Worm (Caenorhabditis elegans) whole organism, L4 larva: Measurements from ENCODE around the gene drn-1.

Experiments used
- ama-1 ChIP-seq: fragments of 150-350 bp; optimal IDR thresholded peaks from 2 replicates; lab custom pipeline; 2014; ENCODE audit warnings: inconsistent platforms, mixed read lengths
- daf-16 ChIP-seq, 3 experiments: sonication (generic microtip); optimal IDR thresholded peaks; 2 replicates each; lab custom pipeline; 2016 to 2017; ENCODE audit warnings: missing genetic modification characterization in 3 of 3, missing genetic modification reagents in 3 of 3, mild to moderate bottlenecking in 2 of 3, missing compliant biosample characterization in 2 of 3, missing biosample characterization in 1 of 3, moderate library complexity in 1 of 3
- dpl-1 ChIP-seq: fragments of 150-350 bp; optimal IDR thresholded peaks from 2 replicates; lab custom pipeline; 2014; ENCODE audit warnings: missing biosample characterization, missing genetic modification reagents, missing genetic modification characterization
- duxl-1 ChIP-seq: sonication (generic microtip); optimal IDR thresholded peaks from 2 replicates; lab custom pipeline; 2016; ENCODE audit warnings: mild to moderate bottlenecking, missing genetic modification characterization, moderate library complexity, missing compliant biosample characterization; ENCODE audit not compliant: poor library complexity
- hlh-30 ChIP-seq: sonication (generic microtip); optimal IDR thresholded peaks from 2 replicates; lab custom pipeline; 2017; ENCODE audit warnings: antibody characterized with exemption, mild to moderate bottlenecking, missing genetic modification characterization, missing compliant biosample characterization; ENCODE audit not compliant: insufficient read depth
- lin-39 ChIP-seq: fragments of 150-350 bp; optimal IDR thresholded peaks from 2 replicates; lab custom pipeline; 2014; ENCODE audit warnings: missing biosample characterization, missing genetic modification reagents, missing genetic modification characterization
- lir-3 ChIP-seq: sonication (generic microtip); optimal IDR thresholded peaks from 2 replicates; lab custom pipeline; 2016; ENCODE audit warnings: mild to moderate bottlenecking, missing genetic modification characterization, missing compliant biosample characterization
- madf-9 ChIP-seq: fragments of 200-800 bp; sonication (Bioruptor generic); conservative IDR thresholded peaks from 2 replicates; pipeline ENCODE4 v1.3.6; 2022; ENCODE audit warnings: missing genetic modification reagents, missing genetic modification characterization, missing compliant biosample characterization
- nhr-237 ChIP-seq: sonication (generic microtip); optimal IDR thresholded peaks from 2 replicates; lab custom pipeline; 2017; ENCODE audit warnings: missing biosample characterization, missing genetic modification characterization
- nhr-28 ChIP-seq: fragments of 150-350 bp; optimal IDR thresholded peaks from 2 replicates; lab custom pipeline; 2014; ENCODE audit warnings: missing biosample characterization, missing genetic modification characterization
- nhr-76 ChIP-seq: fragments of 150-350 bp; optimal IDR thresholded peaks from 2 replicates; lab custom pipeline; 2014; ENCODE audit warnings: missing biosample characterization, missing genetic modification characterization
- spr-3 ChIP-seq: fragments of 200-800 bp; sonication (Bioruptor generic); optimal IDR thresholded peaks from 2 replicates; lab custom pipeline; 2018; ENCODE audit warnings: mild to moderate bottlenecking, missing genetic modification characterization, missing compliant biosample characterization
- zag-1 ChIP-seq: fragments of 150-350 bp; optimal IDR thresholded peaks from 2 replicates; lab custom pipeline; 2014; ENCODE audit warnings: missing biosample characterization, missing genetic modification characterization
- ztf-11 ChIP-seq: fragments of 150-350 bp; optimal IDR thresholded peaks from 2 replicates; lab custom pipeline; 2014; ENCODE audit warnings: missing biosample characterization, missing genetic modification characterization

ce11 chrII:5237699-5238098 is 33.9 kb downstream of the drn-1 start:
- no peak for TF ChIP-seq madf-9
- TF ChIP-seq duxl-1 (tag; lab: Kevin White, UChicago): no peak
- no peak for TF ChIP-seq dpl-1
- TF ChIP-seq zag-1: no peak
- no peak for TF ChIP-seq hlh-30 (tag; lab: Kevin White, UChicago)
- no peak for TF ChIP-seq lin-39 (tag; lab: Kevin White, UChicago)
- no peak for TF ChIP-seq lir-3 (tag; lab: Kevin White, UChicago)
- TF ChIP-seq nhr-28 (tag; lab: Kevin White, UChicago): no peak
- TF ChIP-seq ztf-11 (tag; lab: Kevin White, UChicago): no peak
- no peak for TF ChIP-seq nhr-76 (tag; lab: Kevin White, UChicago)
- no peak for TF ChIP-seq nhr-237
- no peak for TF ChIP-seq daf-16 (GFP tag; optimal IDR thresholded peaks at IDR 0.05; lab: Kevin White, UChicago)
- TF ChIP-seq daf-16 (tag; optimal IDR thresholded peaks at IDR 0.05; lab: Kevin White, UChicago): no peak
- TF ChIP-seq ama-1 (lab: Kevin White, UChicago): no peak
- no peak for TF ChIP-seq spr-3 (GFP tag; lab: Kevin White, UChicago)
